Worm (Caenorhabditis elegans) whole organism, young adult: ENCODE measurements around the gene mec-17.
A peak's percentile ranks its signal among the peaks of the same experiment; 100 is the strongest.

Source experiments
- B0035.1 ChIP-seq: sonication (generic microtip); optimal IDR thresholded peaks from 2 replicates; lab custom pipeline; 2016; ENCODE audit warnings: missing genetic modification characterization, mild to moderate bottlenecking, missing compliant biosample characterization, missing genotype, missing genetic modification reagents
- B0261.1 ChIP-seq: sonication (generic microtip); optimal IDR thresholded peaks from 2 replicates; lab custom pipeline; 2016; ENCODE audit warnings: mild to moderate bottlenecking, missing genetic modification characterization, moderate library complexity, missing compliant biosample characterization
- B0336.3 ChIP-seq: fragments of 200-800 bp; sonication (Bioruptor generic); IDR thresholded peaks from 2 replicates; pipeline ENCODE4 v1.3.6; 2022; ENCODE audit warnings: missing genetic modification characterization, missing compliant biosample characterization
- F23B12.7 ChIP-seq: sonication (generic microtip); optimal IDR thresholded peaks from 2 replicates; lab custom pipeline; 2017; ENCODE audit warnings: missing genetic modification characterization, mild to moderate bottlenecking, missing compliant biosample characterization, antibody characterized with exemption, moderate library complexity; ENCODE audit not compliant: insufficient read depth
- F33H1.4 ChIP-seq: fragments of 200-800 bp; sonication (Bioruptor generic); IDR thresholded peaks from 2 replicates; pipeline ENCODE4 v1.3.6; 2022; ENCODE audit warnings: missing genetic modification reagents, missing genetic modification characterization, missing compliant biosample characterization
- F49E8.2 ChIP-seq: sonication (generic microtip); optimal IDR thresholded peaks from 3 replicates; lab custom pipeline; 2017; ENCODE audit warnings: missing genetic modification characterization, mild to moderate bottlenecking, missing compliant biosample characterization, antibody characterized with exemption, moderate library complexity; ENCODE audit not compliant: insufficient read depth
- T07F8.4 ChIP-seq: sonication (generic microtip); optimal IDR thresholded peaks from 2 replicates; lab custom pipeline; 2016; ENCODE audit warnings: mild to moderate bottlenecking, missing genetic modification characterization, moderate library complexity, missing compliant biosample characterization
- T26A5.8 ChIP-seq: sonication (generic microtip); optimal IDR thresholded peaks from 2 replicates; lab custom pipeline; 2016; ENCODE audit warnings: missing genetic modification characterization, missing compliant biosample characterization
- Y95B8A.8 ChIP-seq: fragments of 200-800 bp; sonication (Bioruptor generic); IDR thresholded peaks from 2 replicates; pipeline ENCODE4 v1.3.6; 2022; ENCODE audit warnings: missing genetic modification reagents, missing genetic modification characterization, missing compliant biosample characterization
- akir-1 ChIP-seq: fragments of 200-800 bp; sonication (Bioruptor generic); optimal IDR thresholded peaks from 2 replicates; lab custom pipeline; 2018; ENCODE audit warnings: mild to moderate bottlenecking, missing genetic modification characterization, moderate library complexity, missing compliant biosample characterization
- ama-1 ChIP-seq, 3 experiments: fragments of 150-350 bp in 1 of 3; sonication (generic microtip) in 2 of 3; optimal IDR thresholded peaks; 2 replicates each; lab custom pipeline; 2014 to 2018; ENCODE audit warnings: missing biosample characterization in 2 of 3, missing genetic modification characterization in 2 of 3, missing genetic modification reagents in 2 of 3
- athp-1 ChIP-seq: sonication (generic microtip); optimal IDR thresholded peaks from 2 replicates; lab custom pipeline; 2017; ENCODE audit warnings: mild to moderate bottlenecking, missing genetic modification characterization, missing compliant biosample characterization
- attf-3 ChIP-seq: fragments of 200-800 bp; sonication (Bioruptor generic); conservative IDR thresholded peaks from 2 replicates; pipeline ENCODE4 v1.3.6; 2022; ENCODE audit warnings: missing genetic modification reagents, missing genetic modification characterization, missing compliant biosample characterization
- attf-6 ChIP-seq: fragments of 200-800 bp; sonication (Bioruptor generic); IDR thresholded peaks from 2 replicates; pipeline ENCODE4 v1.3.6; 2022; ENCODE audit warnings: missing genetic modification reagents, missing genetic modification characterization, missing compliant biosample characterization
- ccch-3 ChIP-seq: fragments of 200-800 bp; sonication (Bioruptor generic); optimal IDR thresholded peaks from 2 replicates; lab custom pipeline; 2018; ENCODE audit warnings: mild to moderate bottlenecking, missing genetic modification characterization, missing compliant biosample characterization
- ceh-100 ChIP-seq: fragments of 200-800 bp; sonication (Bioruptor generic); IDR thresholded peaks from 2 replicates; pipeline ENCODE4 v1.3.6; 2022; ENCODE audit warnings: missing genetic modification reagents, missing genetic modification characterization, missing compliant biosample characterization
- ceh-79 ChIP-seq: sonication (generic microtip); optimal IDR thresholded peaks from 2 replicates; lab custom pipeline; 2017; ENCODE audit warnings: mild to moderate bottlenecking, missing genetic modification characterization, missing compliant biosample characterization
- efl-1 ChIP-seq: fragments of 150-350 bp; optimal IDR thresholded peaks from 2 replicates; lab custom pipeline; 2014; ENCODE audit warnings: missing biosample characterization, missing genetic modification reagents, missing genetic modification characterization
- egl-18 ChIP-seq: fragments of 200-800 bp; sonication (Bioruptor generic); IDR thresholded peaks from 2 replicates; pipeline ENCODE4 v1.3.6; 2022; ENCODE audit warnings: missing genetic modification reagents, missing genetic modification characterization, missing compliant biosample characterization
- ekl-4 ChIP-seq: fragments of 200-800 bp; sonication (Bioruptor generic); IDR thresholded peaks from 2 replicates; pipeline ENCODE4 v1.3.6; 2022; ENCODE audit warnings: missing genetic modification reagents, missing genetic modification characterization, missing compliant biosample characterization
- hlh-26 ChIP-seq: fragments of 200-800 bp; sonication (Bioruptor generic); conservative IDR thresholded peaks from 2 replicates; pipeline ENCODE4 v1.3.6; 2022; ENCODE audit warnings: missing genetic modification reagents, missing genetic modification characterization, missing compliant biosample characterization
- hmg-1.2 ChIP-seq: fragments of 200-800 bp; sonication (Bioruptor generic); IDR thresholded peaks from 2 replicates; pipeline ENCODE4 v1.3.6; 2022; ENCODE audit warnings: missing genetic modification reagents, missing genetic modification characterization, missing compliant biosample characterization
- hrde-1 ChIP-seq: sonication (generic microtip); optimal IDR thresholded peaks from 2 replicates; lab custom pipeline; 2016; ENCODE audit warnings: missing genetic modification characterization, mild to moderate bottlenecking, missing compliant biosample characterization, moderate library complexity, missing genotype, missing genetic modification reagents, borderline replicate concordance
- hsf-1 ChIP-seq: fragments of 200-800 bp; sonication (Bioruptor generic); IDR thresholded peaks from 2 replicates; pipeline ENCODE4 v1.3.6; 2022; ENCODE audit warnings: missing genetic modification reagents, missing genetic modification characterization, missing compliant biosample characterization
- lin-54 ChIP-seq: fragments of 200-800 bp; sonication (Bioruptor generic); optimal IDR thresholded peaks from 2 replicates; lab custom pipeline; 2018; ENCODE audit warnings: mild to moderate bottlenecking, missing genetic modification characterization, missing compliant biosample characterization
- lsl-1 ChIP-seq: fragments of 200-800 bp; sonication (Bioruptor generic); optimal IDR thresholded peaks from 2 replicates; lab custom pipeline; 2018; ENCODE audit warnings: mild to moderate bottlenecking, missing genetic modification characterization, moderate library complexity, missing compliant biosample characterization
- madf-3 ChIP-seq: fragments of 200-800 bp; sonication (Bioruptor generic); IDR thresholded peaks from 2 replicates; pipeline ENCODE4 v1.3.6; 2022; ENCODE audit warnings: missing genetic modification reagents, missing genetic modification characterization, missing compliant biosample characterization
- madf-6 ChIP-seq: fragments of 200-800 bp; sonication (Bioruptor generic); IDR thresholded peaks from 2 replicates; pipeline ENCODE4 v1.3.6; 2022; ENCODE audit warnings: missing genetic modification reagents, missing genetic modification characterization, missing compliant biosample characterization
- madf-8 ChIP-seq: fragments of 200-800 bp; sonication (Bioruptor generic); conservative IDR thresholded peaks from 2 replicates; pipeline ENCODE4 v1.3.6; 2022; ENCODE audit warnings: missing genetic modification reagents, missing genetic modification characterization, missing compliant biosample characterization
- mcd-1 ChIP-seq: fragments of 200-800 bp; sonication (Bioruptor generic); IDR thresholded peaks from 2 replicates; pipeline ENCODE4 v1.3.6; 2022; ENCODE audit warnings: missing genetic modification reagents, missing genetic modification characterization, missing compliant biosample characterization
- mxl-1 ChIP-seq: sonication (generic microtip); optimal IDR thresholded peaks from 2 replicates; lab custom pipeline; 2016; ENCODE audit warnings: missing genetic modification characterization, missing compliant biosample characterization
- nhr-120 ChIP-seq: fragments of 200-800 bp; sonication (Bioruptor generic); IDR thresholded peaks from 2 replicates; pipeline ENCODE4 v1.3.6; 2022; ENCODE audit warnings: missing genetic modification characterization, missing compliant biosample characterization
- nhr-179 ChIP-seq: sonication (generic microtip); optimal IDR thresholded peaks from 2 replicates; lab custom pipeline; 2016; ENCODE audit warnings: mild to moderate bottlenecking, missing genetic modification characterization, missing compliant biosample characterization
- nhr-80 ChIP-seq: sonication (generic microtip); optimal IDR thresholded peaks from 2 replicates; lab custom pipeline; 2016; ENCODE audit warnings: missing genetic modification characterization, missing compliant biosample characterization
- pbrm-1 ChIP-seq: fragments of 200-800 bp; sonication (Bioruptor generic); IDR thresholded peaks from 2 replicates; pipeline ENCODE4 v1.3.6; 2022; ENCODE audit warnings: missing genetic modification reagents, missing genetic modification characterization, missing compliant biosample characterization
- rcor-1 ChIP-seq: fragments of 200-800 bp; sonication (Bioruptor generic); IDR thresholded peaks from 2 replicates; pipeline ENCODE4 v1.3.6; 2022; ENCODE audit warnings: missing genetic modification reagents, missing genetic modification characterization, missing compliant biosample characterization
- repo-1 ChIP-seq: sonication (generic microtip); optimal IDR thresholded peaks from 2 replicates; lab custom pipeline; 2017; ENCODE audit warnings: mild to moderate bottlenecking, missing genetic modification characterization, missing compliant biosample characterization
- snpc-1.1 ChIP-seq: sonication (generic microtip); optimal IDR thresholded peaks from 2 replicates; lab custom pipeline; 2017; ENCODE audit warnings: missing genetic modification characterization, mild to moderate bottlenecking, missing compliant biosample characterization, antibody characterized with exemption, moderate library complexity, missing genotype, missing genetic modification reagents; ENCODE audit not compliant: insufficient read depth
- snpc-1.3 ChIP-seq: sonication (generic microtip); optimal IDR thresholded peaks from 2 replicates; lab custom pipeline; 2017; ENCODE audit warnings: missing genetic modification characterization, mild to moderate bottlenecking, missing compliant biosample characterization, antibody characterized with exemption, moderate library complexity, missing genotype, missing genetic modification reagents; ENCODE audit not compliant: insufficient read depth
- snpc-3.4 ChIP-seq: sonication (generic microtip); optimal IDR thresholded peaks from 2 replicates; lab custom pipeline; 2017; ENCODE audit warnings: missing genetic modification characterization, mild to moderate bottlenecking, missing compliant biosample characterization, antibody characterized with exemption, moderate library complexity, missing genotype, missing genetic modification reagents
- snpc-4 ChIP-seq, 5 experiments: fragments of 150-350 bp in 1 of 5; sonication (generic microtip) in 4 of 5; optimal IDR thresholded peaks; 2 replicates each; lab custom pipeline; 2014 to 2018; ENCODE audit warnings: missing genetic modification characterization in 5 of 5, missing biosample characterization in 3 of 5, antibody characterized with exemption in 2 of 5, mild to moderate bottlenecking in 2 of 5, missing compliant biosample characterization in 2 of 5, missing genotype in 2 of 5, moderate library complexity in 2 of 5, missing genetic modification reagents in 1 of 5
- tlf-1 ChIP-seq: fragments of 200-800 bp; sonication (Bioruptor generic); optimal IDR thresholded peaks from 2 replicates; lab custom pipeline; 2018; ENCODE audit warnings: mild to moderate bottlenecking, missing genetic modification characterization, missing compliant biosample characterization
- xnd-1 ChIP-seq: sonication (generic microtip); optimal IDR thresholded peaks from 2 replicates; lab custom pipeline; 2016; ENCODE audit warnings: missing genotype, missing genetic modification reagents, missing genetic modification characterization, missing compliant biosample characterization
- zim-3 ChIP-seq: sonication (generic microtip); optimal IDR thresholded peaks from 2 replicates; lab custom pipeline; 2017; ENCODE audit warnings: mild to moderate bottlenecking, missing genetic modification characterization, moderate library complexity, missing compliant biosample characterization
- ztf-22 ChIP-seq: fragments of 200-800 bp; sonication (Bioruptor generic); optimal IDR thresholded peaks from 2 replicates; lab custom pipeline; 2018; ENCODE audit warnings: mild to moderate bottlenecking, missing genetic modification characterization, moderate library complexity, missing compliant biosample characterization
- ztf-26 ChIP-seq: sonication (generic microtip); optimal IDR thresholded peaks from 2 replicates; lab custom pipeline; 2017; ENCODE audit warnings: missing genetic modification characterization, missing compliant biosample characterization

Gene mec-17

ce11 chrIV:8010521-8010920, 23.5 kb upstream of the mec-17 start:
- TF ChIP-seq ekl-4 (peak; percentile 66; the same call in 1 of the 2 replicates), T26A5.8 (tag; lab: Kevin White, UChicago) (no peak), ztf-26 (tag; lab: Kevin White, UChicago) (no peak), lsl-1 (peak; percentile 92), ceh-100 (GFP tag; lab: Robert Waterston, UW) (peak; percentile 38; the same call in 1 of the 2 replicates), B0336.3 (GFP tag; lab: Robert Waterston, UW) (no peak), ccch-3 (GFP tag; lab: Kevin White, UChicago) (no peak), F33H1.4 (GFP tag; lab: Robert Waterston, UW) (peak; percentile 93), lin-54 (no peak), ztf-22 (GFP tag; lab: Kevin White, UChicago) (no peak), hrde-1 (no peak), nhr-80 (tag; lab: Kevin White, UChicago) (no peak), snpc-4 (GFP tag; optimal IDR thresholded peaks at IDR 0.05; lab: Kevin White, UChicago) (no peak), snpc-4 (tag; optimal IDR thresholded peaks at IDR 0.05; lab: Kevin White, UChicago) (peak in 2 of 4 experiments; percentile 12 to 45), hmg-1.2 (GFP tag; lab: Robert Waterston, UW) (no peak), ceh-79 (tag; lab: Kevin White, UChicago) (no peak), snpc-1.1 (peak; percentile 36), hsf-1 (peak; percentile 33; the same call in 1 of the 2 replicates), madf-3 (GFP tag; lab: Robert Waterston, UW) (0 out of 2 replicates have a peak, but pooled peaks have one; percentile 63), rcor-1 (GFP tag; lab: Robert Waterston, UW) (peak; percentile 54; the same call in 1 of the 2 replicates), nhr-120 (no peak), efl-1 (GFP tag; lab: Kevin White, UChicago) (peak; percentile 19), egl-18 (GFP tag; lab: Robert Waterston, UW) (no peak), pbrm-1 (GFP tag; lab: Robert Waterston, UW) (peak; percentile 46; the same call in 1 of the 2 replicates), attf-3 (GFP tag; lab: Robert Waterston, UW) (no peak), Y95B8A.8 (GFP tag; lab: Robert Waterston, UW) (no peak), F23B12.7 (tag; lab: Kevin White, UChicago) (no peak), hlh-26 (GFP tag; lab: Robert Waterston, UW) (no peak), akir-1 (no peak), mcd-1 (GFP tag; lab: Robert Waterston, UW) (0 out of 2 replicates have a peak, but pooled peaks have one; percentile 9), B0035.1 (tag; lab: Kevin White, UChicago) (no peak), athp-1 (tag; lab: Kevin White, UChicago) (no peak), T07F8.4 (tag; lab: Kevin White, UChicago) (no peak), madf-8 (peak; percentile 97), xnd-1 (tag; lab: Kevin White, UChicago) (peak; percentile 94), mxl-1 (no peak), attf-6 (GFP tag; lab: Robert Waterston, UW) (no peak), snpc-1.3 (tag; lab: Kevin White, UChicago) (peak; percentile 46), B0261.1 (tag; lab: Kevin White, UChicago) (no peak), nhr-179 (no peak), repo-1 (tag; lab: Kevin White, UChicago) (no peak), tlf-1 (GFP tag; lab: Kevin White, UChicago) (no peak), madf-6 (GFP tag; lab: Robert Waterston, UW) (peak; percentile 96), F49E8.2 (tag; lab: Kevin White, UChicago) (peak; percentile 34), ama-1 (optimal IDR thresholded peaks at IDR 0.05; lab: Kevin White, UChicago) (no peak), ama-1 (GFP tag; optimal IDR thresholded peaks at IDR 0.05; lab: Kevin White, UChicago) (peak in 1 of 2 experiments; percentile 23), zim-3 (tag; lab: Kevin White, UChicago) (no peak), snpc-3.4 (tag; lab: Kevin White, UChicago) (peak; percentile 59)
